Fruit fly (Drosophila melanogaster) Kc167 (cell line): ENCODE measurements around the gene Acp76A.

Source experiments
- insv ChIP-seq: fragments of >200 bp; optimal IDR thresholded peaks from 3 replicates; lab custom pipeline; 2018; ENCODE audit warnings: missing external identifiers
- psq ChIP-seq: fragments of >200 bp; optimal IDR thresholded peaks from 2 replicates; lab custom pipeline; 2017; ENCODE audit warnings: missing external identifiers
- ttk ChIP-seq: sonication (Bioruptor generic); optimal IDR thresholded peaks from 2 replicates; lab custom pipeline; 2017; ENCODE audit warnings: missing external identifiers

DNA sequence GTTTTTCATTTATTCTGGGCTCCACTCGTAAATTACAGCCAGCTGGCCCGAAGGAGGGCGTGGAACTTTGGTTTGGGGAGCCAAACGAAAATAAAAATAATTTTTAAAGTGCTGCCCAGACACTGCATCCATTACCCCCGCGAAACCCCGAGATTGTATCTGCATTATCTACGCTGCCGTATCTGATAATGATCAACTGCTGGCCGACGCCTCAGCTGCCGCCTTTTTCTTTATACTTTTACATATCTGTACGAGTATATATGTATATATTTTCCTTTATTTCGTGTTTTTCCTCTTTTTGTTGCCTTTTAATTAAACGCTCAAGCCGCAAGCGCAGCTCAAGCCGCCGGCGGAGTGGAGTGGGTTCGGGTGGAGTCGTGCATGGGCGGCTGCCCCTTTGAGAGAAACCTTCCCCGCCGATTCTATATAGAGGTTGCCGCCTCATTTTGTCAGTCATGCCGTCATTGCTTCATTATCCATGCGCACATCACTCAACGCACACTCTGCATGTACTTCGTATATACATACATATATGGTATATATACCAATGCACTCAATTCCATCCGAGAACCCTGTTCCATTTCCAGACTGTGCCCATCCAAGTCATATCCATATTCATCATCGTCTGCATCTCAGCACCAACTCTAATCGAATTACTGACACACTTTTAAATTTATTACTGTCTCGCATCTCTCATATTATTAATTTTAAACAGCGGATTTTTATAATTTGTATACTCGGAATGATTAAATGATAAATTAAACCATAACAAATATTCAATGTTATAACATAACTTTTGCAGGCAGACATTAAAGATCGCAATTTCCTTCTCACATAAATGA is 1.9 kb downstream of the Acp76A start:
- TF ChIP-seq psq (lab: Kevin White, UChicago), result no peak
- no peak for TF ChIP-seq ttk (lab: Kevin White, UChicago)
- TF ChIP-seq insv (lab: Kevin White, UChicago), result no peak
